Worm (Caenorhabditis elegans): ENCODE measurements around the gene nas-24.

ce11 chrV:13738374-13738773 is 30.8 kb upstream of the nas-24 start, which contains the start of gene irg-5:
- TF ChIP-seq hmg-1.1 (GFP tag; IDR thresholded peaks at IDR 0.05) (no peak), egl-27 (tag; optimal IDR thresholded peaks at IDR 0.05) (no peak), pha-4 (GFP tag; IDR thresholded peaks at IDR 0.05) (no peak), pha-4 (tag; optimal IDR thresholded peaks at IDR 0.05) (no peak), unc-62 (GFP tag; optimal IDR thresholded peaks at IDR 0.05 in 1 of 2) (peak in 1 of 2 experiments; percentile 50), unc-62 (tag; optimal IDR thresholded peaks at IDR 0.05) (no peak), ZK337.2 (GFP tag; IDR thresholded peaks at IDR 0.05) (no peak), mes-2 (tag; optimal IDR thresholded peaks at IDR 0.05; ENCODE audit: poor library complexity, severe bottlenecking) (no peak), fos-1 (tag; optimal IDR thresholded peaks at IDR 0.05) (no peak), ceh-82 (tag; optimal IDR thresholded peaks at IDR 0.05) (no peak), ama-1 (optimal IDR thresholded peaks at IDR 0.05) (no peak), lin-13 (GFP tag; optimal IDR thresholded peaks at IDR 0.05) (no peak), pqm-1 (tag; optimal IDR thresholded peaks at IDR 0.05) (no peak), skn-1 (tag; optimal IDR thresholded peaks at IDR 0.05) (no peak), nhr-77 (tag; optimal IDR thresholded peaks at IDR 0.05) (no peak), tra-1 (GFP tag; IDR thresholded peaks at IDR 0.05) (no peak)

All from whole organism, L4 larva.